Fruit fly (Drosophila melanogaster) whole organism, embryonic: Measurements from ENCODE around the gene Cdc6.

ENCODE experiments used
- CG11085 ChIP-seq: fragments of 200-800 bp; sonication (Bioruptor generic); IDR thresholded peaks from 2 replicates; pipeline ENCODE4 v1.3.6; 2022; ENCODE audit warnings: missing biosample characterization, missing genetic modification characterization
- CG12391 ChIP-seq: fragments of 200-800 bp; sonication (Bioruptor generic); optimal IDR thresholded peaks from 3 replicates; lab custom pipeline; 2018; ENCODE audit warnings: missing biosample characterization, mild to moderate bottlenecking, missing genetic modification characterization, moderate library complexity
- CG31388 ChIP-seq: fragments of 200-800 bp; sonication (Bioruptor generic); optimal IDR thresholded peaks from 2 replicates; lab custom pipeline; 2016; ENCODE audit warnings: missing biosample characterization, missing genetic modification characterization
- Dad ChIP-seq: fragments of 200-800 bp; sonication (Bioruptor generic); optimal IDR thresholded peaks from 3 replicates; lab custom pipeline; 2016; ENCODE audit warnings: missing biosample characterization, missing genetic modification characterization
- psq ChIP-seq: fragments of 200-800 bp; sonication (Bioruptor generic); optimal IDR thresholded peaks from 2 replicates; lab custom pipeline; 2017; ENCODE audit warnings: missing biosample characterization, missing genetic modification characterization
- usp ChIP-seq: fragments of >200 bp; optimal IDR thresholded peaks from 2 replicates; lab custom pipeline; 2017; ENCODE audit warnings: missing biosample characterization, missing genetic modification characterization

DNA sequence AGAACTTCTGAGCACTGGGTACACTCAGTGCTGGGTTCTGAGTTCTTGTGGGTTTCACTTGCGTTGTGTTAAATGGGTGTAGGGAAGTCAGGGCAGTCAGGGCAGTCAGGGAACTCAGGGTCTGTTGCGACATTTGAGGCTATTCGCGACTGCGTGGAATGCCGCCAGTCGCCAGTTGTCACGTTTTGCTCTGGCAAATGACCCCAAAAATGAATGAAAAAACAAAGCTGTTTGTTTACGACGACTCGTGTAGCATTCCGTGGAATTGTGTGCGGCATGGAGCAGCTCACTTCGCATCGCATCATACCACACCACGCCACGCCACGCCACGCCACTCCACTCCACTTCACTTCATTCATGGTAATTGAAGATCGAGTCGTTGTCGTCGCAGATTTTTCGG is 47.4 kb upstream of the Cdc6 start:
- no peak for TF ChIP-seq Dad (GFP tag; lab: Kevin White, UChicago)
- no peak for TF ChIP-seq CG12391 (tag; lab: Kevin White, UChicago)
- no peak for TF ChIP-seq usp (GFP tag; lab: Kevin White, UChicago)
- TF ChIP-seq CG11085 (GFP tag; lab: Robert Waterston, UW) = no peak
- no peak for TF ChIP-seq CG31388
- no peak for TF ChIP-seq psq (GFP tag; lab: Kevin White, UChicago)
